Worm (Caenorhabditis elegans): Measurements from ENCODE around the gene ins-22.
"Not testable (repeated sequence)": the region's sequence is repeated elsewhere in the genome, so short reads cannot be mapped to it uniquely, and the experiment has no call there.

ins-22 gene

ce11 chrIII:10053312-10053711 lies 27.2 kb downstream of the ins-22 start, which contains the start of gene T16G12.12:
Gene T16G12.12 (plus strand): TSS chrIII:10053612.
- not testable (repeated sequence) for TF ChIP-seq unc-130, lsy-2, nhr-71 (tag; optimal IDR thresholded peaks at IDR 0.05)

ce11 chrIII:10056033-10056432 lies 29.9 kb downstream of the ins-22 start, which contains the start of gene T16G12.10:
Gene T16G12.10 (minus strand): TSS chrIII:10056133.
- TF ChIP-seq nhr-71 (tag; optimal IDR thresholded peaks at IDR 0.05) (no peak), rnt-1 (tag; optimal IDR thresholded peaks at IDR 0.05) (no peak), irx-1 (tag; optimal IDR thresholded peaks at IDR 0.05) (no peak), nhr-47 (tag; optimal IDR thresholded peaks at IDR 0.05) (no peak), ceh-82 (tag; optimal IDR thresholded peaks at IDR 0.05) (no peak), fkh-8 (tag; optimal IDR thresholded peaks at IDR 0.05) (no peak), nhr-11 (tag; optimal IDR thresholded peaks at IDR 0.05) (no peak), nhr-28 (tag; optimal IDR thresholded peaks at IDR 0.05) (no peak), efl-3 (GFP tag; optimal IDR thresholded peaks at IDR 0.05) (no peak), nhr-77 (tag; optimal IDR thresholded peaks at IDR 0.05) (no peak), nhr-84 (tag; optimal IDR thresholded peaks at IDR 0.05) (no peak), unc-130 (tag; optimal IDR thresholded peaks at IDR 0.05) (no peak), unc-62 (GFP tag; optimal IDR thresholded peaks at IDR 0.05) (no peak), fkh-10 (GFP tag; optimal IDR thresholded peaks at IDR 0.05) (no peak), F16B12.6 (tag; optimal IDR thresholded peaks at IDR 0.05) (no peak), fos-1 (tag; optimal IDR thresholded peaks at IDR 0.05) (no peak), mdl-1 (tag; optimal IDR thresholded peaks at IDR 0.05) (no peak), lir-3 (tag; optimal IDR thresholded peaks at IDR 0.05; ENCODE audit: poor library complexity) (no peak), egl-13 (tag; optimal IDR thresholded peaks at IDR 0.05) (no peak), hlh-17 (GFP tag; optimal IDR thresholded peaks at IDR 0.05; ENCODE audit: borderline replicate concordance) (no peak)

ce11 chrIII:10057518-10057917 lies 31.4 kb downstream of the ins-22 start, which contains the start of gene T16G12.4:
Gene T16G12.4 (plus strand): TSS chrIII:10057818.
- TF ChIP-seq snu-23 (GFP tag; optimal IDR thresholded peaks at IDR 0.05) (no peak), egl-27 (tag; optimal IDR thresholded peaks at IDR 0.05) (no peak), grh-1 (GFP tag; IDR thresholded peaks at IDR 0.05) (no peak), nhr-12 (tag; optimal IDR thresholded peaks at IDR 0.05) (no peak), aha-1 (tag; optimal IDR thresholded peaks at IDR 0.05) (no peak), elt-3 (tag; optimal IDR thresholded peaks at IDR 0.05) (no peak), nhr-90 (tag; optimal IDR thresholded peaks at IDR 0.05; ENCODE audit: poor library complexity) (no peak), nhr-84 (tag; optimal IDR thresholded peaks at IDR 0.05) (no peak), elt-2 (tag; optimal IDR thresholded peaks at IDR 0.05) (no peak), fkh-8 (tag; optimal IDR thresholded peaks at IDR 0.05) (no peak), sptf-1 (tag; optimal IDR thresholded peaks at IDR 0.05) (no peak), ets-5 (GFP tag; IDR thresholded peaks at IDR 0.05) (no peak), nhr-28 (tag; optimal IDR thresholded peaks at IDR 0.05) (no peak), nhr-19 (GFP tag; conservative IDR thresholded peaks at IDR 0.05) (no peak), pax-3 (tag; optimal IDR thresholded peaks at IDR 0.05) (no peak), fos-1 (tag; optimal IDR thresholded peaks at IDR 0.05) (no peak), unc-98 (GFP tag; IDR thresholded peaks at IDR 0.05) (no peak), nhr-85 (tag) (no peak), nhr-20 (tag; optimal IDR thresholded peaks at IDR 0.05) (no peak), isw-1 (GFP tag; IDR thresholded peaks at IDR 0.05) (no peak)

ce11 chrIII:10059002-10059401 lies 32.9 kb downstream of the ins-22 start, which contains the start of gene T16G12.8:
Gene T16G12.8 (plus strand): TSS chrIII:10059302.
- TF ChIP-seq nhr-90 (tag; optimal IDR thresholded peaks at IDR 0.05; ENCODE audit: poor library complexity) (no peak), ces-1 (GFP tag; optimal IDR thresholded peaks at IDR 0.05) (no peak), nhr-20 (tag; optimal IDR thresholded peaks at IDR 0.05) (no peak)

Data from whole organism, L1 larva.